Worm (Caenorhabditis elegans): Measurements from ENCODE around the gene ehs-1.

Gene ehs-1

ce11 chrII:5777372-5777771, 43.1 kb upstream of the ehs-1 start:
- TF ChIP-seq R02D3.7 (tag; optimal IDR thresholded peaks at IDR 0.05) (no peak), dmd-4 (tag; optimal IDR thresholded peaks at IDR 0.05) (no peak), Y55F3AM.14 (GFP tag; optimal IDR thresholded peaks at IDR 0.05) (no peak), mbf-1 (tag; optimal IDR thresholded peaks at IDR 0.05) (no peak), unc-55 (GFP tag; optimal IDR thresholded peaks at IDR 0.05) (no peak), mab-5 (tag; optimal IDR thresholded peaks at IDR 0.05) (no peak), ztf-1 (GFP tag; conservative IDR thresholded peaks at IDR 0.05) (no peak), nhr-237 (tag; optimal IDR thresholded peaks at IDR 0.05) (no peak), aly-2 (tag; optimal IDR thresholded peaks at IDR 0.05) (no peak), crh-2 (tag; optimal IDR thresholded peaks at IDR 0.05) (no peak)

DNA sequence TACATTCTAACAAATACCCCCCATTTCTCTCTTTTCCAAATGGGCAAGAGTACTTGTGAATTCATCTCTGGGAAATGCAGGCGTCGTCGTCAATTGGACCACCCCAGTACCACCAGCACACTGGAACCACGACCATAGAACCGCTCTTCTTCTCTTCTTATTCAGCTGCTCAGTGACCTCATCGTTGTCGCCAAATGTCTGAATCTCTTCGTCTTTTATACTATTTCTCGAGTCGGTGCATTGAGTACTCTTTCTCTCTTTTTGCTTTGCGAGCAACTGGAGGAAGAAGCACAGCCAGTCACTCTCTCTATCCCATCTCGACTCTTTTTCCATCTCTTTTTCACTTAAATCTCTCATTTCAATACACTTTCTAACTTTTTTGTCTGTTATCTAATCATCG, 40.6 kb upstream of the ehs-1 start:
- no peak for TF ChIP-seq mdl-1 (tag; optimal IDR thresholded peaks at IDR 0.05)
- TF ChIP-seq unc-62 (GFP tag; optimal IDR thresholded peaks at IDR 0.05) = no peak
- peak; percentile 56 for TF ChIP-seq nhr-129 (tag; optimal IDR thresholded peaks at IDR 0.05)
- TF ChIP-seq egl-27 (tag; optimal IDR thresholded peaks at IDR 0.05) = no peak
- peak; percentile 31 for TF ChIP-seq sma-9 (GFP tag; optimal IDR thresholded peaks at IDR 0.05)
- no peak for TF ChIP-seq sma-9 (tag; optimal IDR thresholded peaks at IDR 0.05)
- no peak for TF ChIP-seq dmd-4 (tag; optimal IDR thresholded peaks at IDR 0.05)
- no peak for TF ChIP-seq ceh-16 (tag; optimal IDR thresholded peaks at IDR 0.05)
- peak; percentile 48 for TF ChIP-seq F13H6.1 (tag; optimal IDR thresholded peaks at IDR 0.05)
- TF ChIP-seq fos-1 (tag; optimal IDR thresholded peaks at IDR 0.05) = peak; percentile 1
- no peak for TF ChIP-seq skn-1 (tag; optimal IDR thresholded peaks at IDR 0.05)
- peak; percentile 60 for TF ChIP-seq unc-55 (GFP tag; optimal IDR thresholded peaks at IDR 0.05)
- peak; percentile 57 for TF ChIP-seq C34F6.9 (tag; optimal IDR thresholded peaks at IDR 0.05)
- peak in 1 of 2 experiments; percentile 50 for TF ChIP-seq lsy-2 (tag; optimal IDR thresholded peaks at IDR 0.05)
- TF ChIP-seq zag-1 (tag; optimal IDR thresholded peaks at IDR 0.05) = peak; percentile 74
- TF ChIP-seq peb-1 (tag; optimal IDR thresholded peaks at IDR 0.05) = no peak
- TF ChIP-seq nhr-21 (tag; optimal IDR thresholded peaks at IDR 0.05) = no peak
- no peak for TF ChIP-seq aly-2 (tag; optimal IDR thresholded peaks at IDR 0.05)

- no peak for TF ChIP-seq nhr-12 (tag; optimal IDR thresholded peaks at IDR 0.05)
- no peak for TF ChIP-seq nhr-10 (tag; optimal IDR thresholded peaks at IDR 0.05)
- peak; percentile 63 for TF ChIP-seq sma-3 (GFP tag; optimal IDR thresholded peaks at IDR 0.05)
- TF ChIP-seq sem-4 (tag; optimal IDR thresholded peaks at IDR 0.05) = peak; percentile 26
- no peak for TF ChIP-seq ceh-82 (tag; optimal IDR thresholded peaks at IDR 0.05)
- peak; percentile 10 for TF ChIP-seq unc-55 (GFP tag; optimal IDR thresholded peaks at IDR 0.05)
- peak; percentile 63 for TF ChIP-seq crh-2 (tag; optimal IDR thresholded peaks at IDR 0.05)
- TF ChIP-seq sma-9 (GFP tag; optimal IDR thresholded peaks at IDR 0.05) = peak; percentile 62
- no peak for TF ChIP-seq sma-9 (tag; optimal IDR thresholded peaks at IDR 0.05)
- TF ChIP-seq nhr-129 (tag; optimal IDR thresholded peaks at IDR 0.05) = peak; percentile 59
- peak; percentile 29 for TF ChIP-seq fos-1 (tag; optimal IDR thresholded peaks at IDR 0.05)
- TF ChIP-seq lsy-2 (tag; optimal IDR thresholded peaks at IDR 0.05) = peak; percentile 28 to 50
- TF ChIP-seq lin-13 (GFP tag; optimal IDR thresholded peaks at IDR 0.05) = peak; percentile 70
- TF ChIP-seq zag-1 (tag; optimal IDR thresholded peaks at IDR 0.05) = no peak
- peak; percentile 70 for TF ChIP-seq Y55F3AM.14 (GFP tag; optimal IDR thresholded peaks at IDR 0.05)
- TF ChIP-seq C34F6.9 (tag; optimal IDR thresholded peaks at IDR 0.05) = peak; percentile 21
- TF ChIP-seq lin-11 (tag; optimal IDR thresholded peaks at IDR 0.05) = peak; percentile 48
- TF ChIP-seq nhr-21 (tag; optimal IDR thresholded peaks at IDR 0.05) = peak; percentile 65
- TF ChIP-seq F13H6.1 (tag; optimal IDR thresholded peaks at IDR 0.05) = peak; percentile 68
- TF ChIP-seq skn-1 (tag; optimal IDR thresholded peaks at IDR 0.05) = no peak
These were observed 38.3 kb upstream of the ehs-1 start, which contains the start of gene K05F1.6 for ce11 chrII:5781935-5782921. Gene K05F1.6, plus strand, starts transcription at chrII:5782520.

DNA sequence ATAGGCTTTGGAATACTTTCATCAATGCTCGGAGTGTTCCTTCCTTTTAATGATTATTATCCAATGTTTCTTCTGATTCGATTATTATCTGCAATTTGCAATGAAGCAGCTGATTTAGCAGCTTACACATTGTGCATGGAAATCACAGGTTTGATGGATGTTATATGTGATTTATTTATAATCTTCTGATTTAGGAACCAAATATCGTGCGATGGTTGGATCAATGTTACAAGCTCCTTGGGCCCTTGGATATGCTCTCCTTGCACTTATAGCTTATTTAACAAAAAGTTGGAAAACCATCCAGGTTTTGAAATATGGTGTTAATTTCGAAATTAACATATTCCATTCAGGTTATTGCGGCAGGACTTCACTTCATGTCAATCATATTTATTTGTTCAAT, 35.0 kb upstream of the ehs-1 start:
- TF ChIP-seq egl-27 (tag; optimal IDR thresholded peaks at IDR 0.05) (no peak), mdl-1 (tag; optimal IDR thresholded peaks at IDR 0.05) (no peak), sma-9 (GFP tag; optimal IDR thresholded peaks at IDR 0.05) (no peak), sma-9 (tag; optimal IDR thresholded peaks at IDR 0.05) (no peak), gmeb-1 (tag; optimal IDR thresholded peaks at IDR 0.05) (no peak), nhr-25 (tag; optimal IDR thresholded peaks at IDR 0.05) (no peak), nhr-10 (tag; optimal IDR thresholded peaks at IDR 0.05) (no peak), peb-1 (tag; optimal IDR thresholded peaks at IDR 0.05) (no peak), nhr-6 (tag; optimal IDR thresholded peaks at IDR 0.05) (no peak), dmd-4 (tag; optimal IDR thresholded peaks at IDR 0.05) (no peak), nhr-11 (tag; optimal IDR thresholded peaks at IDR 0.05) (no peak), fos-1 (tag; optimal IDR thresholded peaks at IDR 0.05) (no peak), crh-2 (tag; optimal IDR thresholded peaks at IDR 0.05) (no peak), aly-2 (tag; optimal IDR thresholded peaks at IDR 0.05) (no peak), zag-1 (tag; optimal IDR thresholded peaks at IDR 0.05) (no peak), elt-3 (tag; optimal IDR thresholded peaks at IDR 0.05) (no peak), C34F6.9 (tag; optimal IDR thresholded peaks at IDR 0.05) (no peak), nhr-77 (tag; optimal IDR thresholded peaks at IDR 0.05) (no peak), lin-11 (tag; optimal IDR thresholded peaks at IDR 0.05) (no peak), nhr-237 (tag; optimal IDR thresholded peaks at IDR 0.05) (no peak), unc-62 (GFP tag; optimal IDR thresholded peaks at IDR 0.05) (no peak)

Measured in whole organism, L2 larva.